Worm (Caenorhabditis elegans): Measurements from ENCODE around the gene cyp-13A2.

cyp-13A2 gene

DNA sequence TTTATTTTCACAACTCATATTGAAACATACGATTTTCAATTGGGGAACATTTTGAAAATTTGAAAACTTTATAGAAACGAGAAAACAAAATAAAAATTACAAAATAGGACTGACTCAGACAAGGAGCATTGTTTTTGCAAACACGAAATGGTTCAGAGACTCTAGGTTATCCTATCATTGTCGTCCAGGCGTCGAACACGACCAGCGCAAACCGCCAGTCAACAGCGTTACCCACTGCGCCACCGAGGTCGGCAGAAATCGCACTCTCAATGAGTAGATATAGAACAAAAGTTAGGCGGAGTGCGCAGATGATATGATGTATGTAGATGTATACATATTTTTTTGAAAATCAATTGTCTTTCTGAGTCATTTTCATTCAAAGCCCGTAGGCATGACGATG lies 12.8 kb downstream of the cyp-13A2 start (continued):
- TF ChIP-seq nhr-77 (tag; optimal IDR thresholded peaks at IDR 0.05) (peak; percentile 52), nhr-47 (tag; optimal IDR thresholded peaks at IDR 0.05) (peak; percentile 77), pqm-1 (tag; optimal IDR thresholded peaks at IDR 0.05) (no peak), pag-3 (tag; optimal IDR thresholded peaks at IDR 0.05; ENCODE audit: borderline replicate concordance, insufficient read depth) (no peak), hlh-17 (GFP tag; optimal IDR thresholded peaks at IDR 0.05; ENCODE audit: borderline replicate concordance) (no peak), ceh-8 (GFP tag; optimal IDR thresholded peaks at IDR 0.05) (peak; percentile 48), aha-1 (tag; optimal IDR thresholded peaks at IDR 0.05) (no peak), zag-1 (tag; optimal IDR thresholded peaks at IDR 0.05) (no peak), elt-2 (tag; optimal IDR thresholded peaks at IDR 0.05) (peak; percentile 41), snpc-4 (tag; optimal IDR thresholded peaks at IDR 0.05) (peak; percentile 37), unc-62 (GFP tag; optimal IDR thresholded peaks at IDR 0.05) (no peak), tbx-2 (tag; optimal IDR thresholded peaks at IDR 0.05) (peak; percentile 66), nhr-71 (tag; optimal IDR thresholded peaks at IDR 0.05) (peak; percentile 73), sup-37 (GFP tag; optimal IDR thresholded peaks at IDR 0.05) (no peak), dsc-1 (tag; optimal IDR thresholded peaks at IDR 0.05) (peak; percentile 82), egl-27 (tag; optimal IDR thresholded peaks at IDR 0.05) (no peak), unc-130 (tag; optimal IDR thresholded peaks at IDR 0.05) (peak; percentile 50), fkh-4 (tag; optimal IDR thresholded peaks at IDR 0.05; ENCODE audit: borderline replicate concordance) (no peak), lir-3 (tag; optimal IDR thresholded peaks at IDR 0.05; ENCODE audit: poor library complexity) (peak; percentile 53), lin-39 (tag; optimal IDR thresholded peaks at IDR 0.05) (no peak), nhr-11 (tag; optimal IDR thresholded peaks at IDR 0.05) (no peak), mab-9 (GFP tag; IDR thresholded peaks at IDR 0.05) (peak; percentile 25; the same call in 1 of the 2 replicates), vab-15 (tag; optimal IDR thresholded peaks at IDR 0.05) (no peak), efl-3 (GFP tag; optimal IDR thresholded peaks at IDR 0.05) (no peak), skn-1 (tag; optimal IDR thresholded peaks at IDR 0.05) (peak; percentile 57), C16A3.4 (tag; optimal IDR thresholded peaks at IDR 0.05) (no peak), fkh-8 (tag; optimal IDR thresholded peaks at IDR 0.05) (peak; percentile 46), nhr-90 (tag; optimal IDR thresholded peaks at IDR 0.05; ENCODE audit: poor library complexity) (peak; percentile 76), fkh-10 (GFP tag; optimal IDR thresholded peaks at IDR 0.05) (no peak), ztf-11 (tag; optimal IDR thresholded peaks at IDR 0.05) (peak in 1 of 2 experiments; percentile 71), rnt-1 (tag; optimal IDR thresholded peaks at IDR 0.05) (peak; percentile 78), ceh-88 (GFP tag; IDR thresholded peaks at IDR 0.05) (peak; percentile 61; the same call in 1 of the 2 replicates), ceh-90 (tag; optimal IDR thresholded peaks at IDR 0.05) (no peak), ama-1 (optimal IDR thresholded peaks at IDR 0.05) (no peak), efl-1 (optimal IDR thresholded peaks at IDR 0.05) (peak; percentile 35 to 52), efl-1 (GFP tag; optimal IDR thresholded peaks at IDR 0.05 in 1 of 2) (peak; percentile 41 to 93), ceh-63 (GFP tag; optimal IDR thresholded peaks at IDR 0.05) (no peak), lin-14 (GFP tag; optimal IDR thresholded peaks at IDR 0.05) (peak; percentile 54), nhr-85 (tag) (peak; percentile 58), jun-1 (tag; optimal IDR thresholded peaks at IDR 0.05) (peak; percentile 50), snu-23 (GFP tag; optimal IDR thresholded peaks at IDR 0.05) (peak; percentile 72), swsn-7 (tag; optimal IDR thresholded peaks at IDR 0.05) (peak; percentile 75), tlp-1 (tag; optimal IDR thresholded peaks at IDR 0.05) (no peak), ceh-82 (tag; optimal IDR thresholded peaks at IDR 0.05) (peak in 2 of 3 experiments; percentile 32 to 82), irx-1 (tag; optimal IDR thresholded peaks at IDR 0.05) (peak; percentile 61)

Data from whole organism, L1 larva.